Fruit fly (Drosophila melanogaster): ENCODE measurements around the gene Veneno.
A peak's percentile ranks its signal among the peaks of the same experiment; 100 is the strongest.

Gene Veneno

dm6 chr3R:8354969-8355368 lies 7.4 kb downstream of the Veneno start:
- TF ChIP-seq dmrt93B (GFP tag; optimal IDR thresholded peaks at IDR 0.05) (no peak), CG9705 (GFP tag; optimal IDR thresholded peaks at IDR 0.05) (no peak), usp (GFP tag; optimal IDR thresholded peaks at IDR 0.05) (no peak), ey (GFP tag; optimal IDR thresholded peaks at IDR 0.05) (peak; percentile 24), CrebA (GFP tag; optimal IDR thresholded peaks at IDR 0.05; ENCODE audit: borderline replicate concordance) (no peak), lola (GFP tag; optimal IDR thresholded peaks at IDR 0.05) (no peak), tai (GFP tag; optimal IDR thresholded peaks at IDR 0.05) (no peak), Jra (GFP tag; optimal IDR thresholded peaks at IDR 0.05) (no peak), woc (GFP tag; optimal IDR thresholded peaks at IDR 0.05) (no peak), br (GFP tag; optimal IDR thresholded peaks at IDR 0.05) (peak; percentile 9), HLH106 (tag; optimal IDR thresholded peaks at IDR 0.05) (peak; percentile 43), h (GFP tag; optimal IDR thresholded peaks at IDR 0.05) (peak; percentile 10)

- TF ChIP-seq sv (GFP tag; optimal IDR thresholded peaks at IDR 0.05) (no peak), N (GFP tag; optimal IDR thresholded peaks at IDR 0.05) (no peak), Mio (GFP tag; optimal IDR thresholded peaks at IDR 0.05) (no peak), Jra (GFP tag; optimal IDR thresholded peaks at IDR 0.05) (peak; percentile 17), pan (optimal IDR thresholded peaks at IDR 0.05) (no peak), HLH106 (tag; optimal IDR thresholded peaks at IDR 0.05) (peak; percentile 68), Rel (GFP tag; optimal IDR thresholded peaks at IDR 0.05) (no peak), Rel (tag; optimal IDR thresholded peaks at IDR 0.05) (peak; percentile 80), foxo (GFP tag; optimal IDR thresholded peaks at IDR 0.05) (peak in 1 of 2 experiments; percentile 69), dmrt93B (GFP tag; optimal IDR thresholded peaks at IDR 0.05) (peak; percentile 30), tai (GFP tag; optimal IDR thresholded peaks at IDR 0.05) (no peak), GATAd (GFP tag; optimal IDR thresholded peaks at IDR 0.05) (no peak), brk (GFP tag; optimal IDR thresholded peaks at IDR 0.05) (no peak), woc (GFP tag; optimal IDR thresholded peaks at IDR 0.05) (no peak), lola (GFP tag; optimal IDR thresholded peaks at IDR 0.05) (no peak), CG32264 (GFP tag; optimal IDR thresholded peaks at IDR 0.05) (peak; percentile 18), CrebA (GFP tag; optimal IDR thresholded peaks at IDR 0.05; ENCODE audit: borderline replicate concordance) (no peak), Hr83 (GFP tag; optimal IDR thresholded peaks at IDR 0.05; ENCODE audit: poor library complexity, severe bottlenecking) (no peak), usp (GFP tag; optimal IDR thresholded peaks at IDR 0.05) (no peak), Abd-B (GFP tag; optimal IDR thresholded peaks at IDR 0.05) (no peak), jim (GFP tag; optimal IDR thresholded peaks at IDR 0.05) (no peak), Dfd (GFP tag; optimal IDR thresholded peaks at IDR 0.05) (no peak), Dif (GFP tag; optimal IDR thresholded peaks at IDR 0.05; ENCODE audit: partially characterized antibody) (no peak), br (GFP tag; optimal IDR thresholded peaks at IDR 0.05) (peak; percentile 45), dsf (GFP tag; optimal IDR thresholded peaks at IDR 0.05; ENCODE audit: borderline replicate concordance) (no peak), psq (GFP tag; optimal IDR thresholded peaks at IDR 0.05) (peak; percentile 19), h (GFP tag; optimal IDR thresholded peaks at IDR 0.05) (peak; percentile 60), dl (GFP tag; optimal IDR thresholded peaks at IDR 0.05; ENCODE audit: insufficient read depth in 1 of 2, partially characterized antibody in 2 of 2) (no peak), Myc (optimal IDR thresholded peaks at IDR 0.05) (no peak), fru (GFP tag; optimal IDR thresholded peaks at IDR 0.05) (peak; percentile 37), Hnf4 (GFP tag; optimal IDR thresholded peaks at IDR 0.05) (peak; percentile 54), rgr (GFP tag; optimal IDR thresholded peaks at IDR 0.05) (peak; percentile 73), Sp1 (GFP tag; optimal IDR thresholded peaks at IDR 0.05) (peak; percentile 70), Vsx2 (GFP tag; optimal IDR thresholded peaks at IDR 0.05; ENCODE audit: partially characterized antibody) (no peak), OdsH (GFP tag; optimal IDR thresholded peaks at IDR 0.05) (peak; percentile 63), CG9705 (GFP tag; optimal IDR thresholded peaks at IDR 0.05) (peak; percentile 13), Hr78 (GFP tag; optimal IDR thresholded peaks at IDR 0.05) (no peak), sage (GFP tag; optimal IDR thresholded peaks at IDR 0.05) (no peak), ey (GFP tag; optimal IDR thresholded peaks at IDR 0.05) (peak; percentile 45)
These were observed 7.9 kb downstream of the Veneno start for dm6 chr3R:8354458-8354857.

- TF ChIP-seq fru (GFP tag; optimal IDR thresholded peaks at IDR 0.05), result no peak
- no peak for TF ChIP-seq OdsH (GFP tag; optimal IDR thresholded peaks at IDR 0.05)
- TF ChIP-seq sage (GFP tag; optimal IDR thresholded peaks at IDR 0.05), result no peak
- no peak for TF ChIP-seq brk (GFP tag; optimal IDR thresholded peaks at IDR 0.05)
- TF ChIP-seq Hnf4 (GFP tag; optimal IDR thresholded peaks at IDR 0.05), result no peak
- TF ChIP-seq pan (optimal IDR thresholded peaks at IDR 0.05), result no peak
- TF ChIP-seq CG32264 (GFP tag; optimal IDR thresholded peaks at IDR 0.05), result no peak
- no peak for TF ChIP-seq Jra (GFP tag; optimal IDR thresholded peaks at IDR 0.05)
- TF ChIP-seq N (GFP tag; optimal IDR thresholded peaks at IDR 0.05), result no peak
- TF ChIP-seq sv (GFP tag; optimal IDR thresholded peaks at IDR 0.05), result no peak
- no peak for TF ChIP-seq CG9705 (GFP tag; optimal IDR thresholded peaks at IDR 0.05)
- no peak for TF ChIP-seq woc (GFP tag; optimal IDR thresholded peaks at IDR 0.05)
- TF ChIP-seq Mio (GFP tag; optimal IDR thresholded peaks at IDR 0.05), result no peak
- no peak for TF ChIP-seq Hr78 (GFP tag; optimal IDR thresholded peaks at IDR 0.05)
- no peak for TF ChIP-seq GATAd (GFP tag; optimal IDR thresholded peaks at IDR 0.05)
- no peak for TF ChIP-seq Rel (GFP tag; optimal IDR thresholded peaks at IDR 0.05)
- TF ChIP-seq Rel (tag; optimal IDR thresholded peaks at IDR 0.05), result no peak
- no peak for TF ChIP-seq HLH106 (tag; optimal IDR thresholded peaks at IDR 0.05)
These were observed 8.4 kb downstream of the Veneno start for dm6 chr3R:8353994-8354393.
